Fruit fly (Drosophila melanogaster) whole organism, embryonic: ENCODE results near the gene CG34034.

Source experiments
- BEAF-32 ChIP-seq: fragments of 200-800 bp; sonication (Bioruptor generic); optimal IDR thresholded peaks from 3 replicates; lab custom pipeline; 2017; ENCODE audit warnings: missing biosample characterization, missing genetic modification characterization, mild to moderate bottlenecking, moderate library complexity, missing genetic modification reagents
- CG10979 ChIP-seq: fragments of 200-800 bp; sonication (Bioruptor generic); optimal IDR thresholded peaks from 2 replicates; lab custom pipeline; 2018; ENCODE audit warnings: missing biosample characterization, mild to moderate bottlenecking, missing genetic modification characterization, moderate library complexity
- CG11504 ChIP-seq: fragments of 200-800 bp; sonication (Bioruptor generic); optimal IDR thresholded peaks from 3 replicates; lab custom pipeline; 2019; ENCODE audit warnings: missing biosample characterization, mild to moderate bottlenecking, missing genetic modification characterization, moderate library complexity
- CG14667 ChIP-seq: fragments of 200-800 bp; sonication (Bioruptor generic); IDR thresholded peaks from 2 replicates; pipeline ENCODE4 v1.3.6; 2022; ENCODE audit warnings: missing biosample characterization, missing genetic modification characterization
- CG15073 ChIP-seq: fragments of 200-800 bp; sonication (Bioruptor generic); optimal IDR thresholded peaks from 2 replicates; lab custom pipeline; 2016; ENCODE audit warnings: missing biosample characterization, missing genetic modification characterization
- CG17328 ChIP-seq: fragments of 200-800 bp; sonication (Bioruptor generic); IDR thresholded peaks from 2 replicates; pipeline ENCODE4 v1.3.6; 2022; ENCODE audit warnings: missing biosample characterization, missing genetic modification characterization
- CG17361 ChIP-seq: fragments of 200-800 bp; sonication (Bioruptor generic); IDR thresholded peaks from 3 replicates; pipeline ENCODE4 v1.3.6; 2022; ENCODE audit warnings: missing biosample characterization, missing genetic modification characterization
- CG32772 ChIP-seq: fragments of 200-800 bp; sonication (Bioruptor generic); IDR thresholded peaks from 2 replicates; pipeline ENCODE4 v1.3.6; 2022; ENCODE audit warnings: missing biosample characterization, missing genetic modification characterization
- CG7839 ChIP-seq: fragments of 200-800 bp; sonication (Bioruptor generic); optimal IDR thresholded peaks from 3 replicates; lab custom pipeline; 2018; ENCODE audit warnings: missing biosample characterization, mild to moderate bottlenecking, missing genetic modification characterization, moderate library complexity
- CoRest ChIP-seq: fragments of 200-800 bp; sonication (Bioruptor generic); optimal IDR thresholded peaks from 3 replicates; lab custom pipeline; 2018; ENCODE audit warnings: missing biosample characterization, mild to moderate bottlenecking, missing genetic modification characterization, moderate library complexity
- Doc2 ChIP-seq: fragments of 200-800 bp; sonication (Bioruptor generic); IDR thresholded peaks from 2 replicates; pipeline ENCODE4 v1.3.6; 2022; ENCODE audit warnings: missing biosample characterization, missing genetic modification characterization
- Drgx ChIP-seq: fragments of 200-800 bp; sonication (Bioruptor generic); IDR thresholded peaks from 2 replicates; pipeline ENCODE4 v1.3.6; 2022; ENCODE audit warnings: missing biosample characterization, missing genetic modification characterization
- H2.0 ChIP-seq: fragments of 200-800 bp; sonication (Bioruptor generic); IDR thresholded peaks from 2 replicates; pipeline ENCODE4 v1.3.6; 2022; ENCODE audit warnings: missing biosample characterization, missing genetic modification characterization
- HLH3B ChIP-seq: fragments of 200-800 bp; sonication (Bioruptor generic); IDR thresholded peaks from 2 replicates; pipeline ENCODE4 v1.3.6; 2022; ENCODE audit warnings: missing biosample characterization, missing genetic modification characterization
- HmgZ ChIP-seq: fragments of 200-800 bp; sonication (Bioruptor generic); optimal IDR thresholded peaks from 2 replicates; lab custom pipeline; 2018; ENCODE audit warnings: missing biosample characterization, mild to moderate bottlenecking, missing genetic modification characterization
- Ptx1 ChIP-seq: fragments of 200-800 bp; sonication (Bioruptor generic); IDR thresholded peaks from 2 replicates; pipeline ENCODE4 v1.3.6; 2022; ENCODE audit warnings: missing biosample characterization, missing genetic modification characterization
- Ravus ChIP-seq: fragments of 200-800 bp; sonication (Bioruptor generic); IDR thresholded peaks from 2 replicates; pipeline ENCODE4 v1.3.6; 2022; ENCODE audit warnings: missing biosample characterization, missing genetic modification characterization
- Sin3A ChIP-seq: fragments of >200 bp; optimal IDR thresholded peaks from 2 replicates; lab custom pipeline; 2018
- Sox102F ChIP-seq: fragments of 200-800 bp; sonication (Bioruptor generic); optimal IDR thresholded peaks from 2 replicates; lab custom pipeline; 2018; ENCODE audit warnings: missing biosample characterization, mild to moderate bottlenecking, missing genetic modification characterization, moderate library complexity
- Sry-δ ChIP-seq: fragments of 200-800 bp; sonication (Bioruptor generic); optimal IDR thresholded peaks from 2 replicates; lab custom pipeline; 2016; ENCODE audit warnings: missing biosample characterization, missing genetic modification characterization
- Ssrp ChIP-seq: fragments of 200-800 bp; sonication (Bioruptor generic); optimal IDR thresholded peaks from 2 replicates; lab custom pipeline; 2018; ENCODE audit warnings: missing biosample characterization, mild to moderate bottlenecking, missing genetic modification characterization, moderate library complexity
- Xbp1 ChIP-seq: fragments of 200-800 bp; sonication (Bioruptor generic); optimal IDR thresholded peaks from 3 replicates; lab custom pipeline; 2016; ENCODE audit warnings: missing biosample characterization, mild to moderate bottlenecking, missing genetic modification characterization
- Xrp1 ChIP-seq: fragments of 200-800 bp; sonication (Bioruptor generic); IDR thresholded peaks from 2 replicates; pipeline ENCODE4 v1.3.6; 2022; ENCODE audit warnings: missing biosample characterization, missing genetic modification characterization
- ara ChIP-seq: fragments of 200-800 bp; sonication (Bioruptor generic); IDR thresholded peaks from 2 replicates; pipeline ENCODE4 v1.3.6; 2022; ENCODE audit warnings: missing biosample characterization, missing genetic modification characterization
- az2 ChIP-seq: fragments of 200-800 bp; sonication (Bioruptor generic); optimal IDR thresholded peaks from 3 replicates; lab custom pipeline; 2016; ENCODE audit warnings: missing biosample characterization, missing genetic modification characterization
- dmrt99B ChIP-seq: fragments of 200-800 bp; sonication (Bioruptor generic); optimal IDR thresholded peaks from 2 replicates; lab custom pipeline; 2018; ENCODE audit warnings: missing biosample characterization, mild to moderate bottlenecking, missing genetic modification characterization, moderate library complexity
- gem ChIP-seq: fragments of 200-800 bp; sonication (Bioruptor generic); optimal IDR thresholded peaks from 2 replicates; lab custom pipeline; 2019; ENCODE audit warnings: missing biosample characterization, mild to moderate bottlenecking, missing genetic modification characterization, moderate library complexity
- hkb ChIP-seq, 2 experiments: fragments of 200-800 bp in 1 of 2; fragments of >200 bp in 1 of 2; sonication (Bioruptor generic) in 1 of 2; IDR thresholded peaks in 1 of 2; optimal IDR thresholded peaks in 1 of 2; 2 replicates each; pipeline versions ENCODE4 v1.3.6 to Lab custom; 2017 to 2022; ENCODE audit warnings: missing biosample characterization in 1 of 2, missing genetic modification characterization in 1 of 2
- nmo ChIP-seq: fragments of 200-800 bp; sonication (Bioruptor generic); optimal IDR thresholded peaks from 2 replicates; lab custom pipeline; 2018; ENCODE audit warnings: missing biosample characterization, mild to moderate bottlenecking, missing genetic modification characterization, moderate library complexity
- pan ChIP-seq, 4 experiments: fragments of >200 bp in 3 of 4; fragments of 200-800 bp in 1 of 4; sonication (Bioruptor generic) in 1 of 4; optimal IDR thresholded peaks in 3 of 4; IDR thresholded peaks in 1 of 4; 2 replicates each; pipeline versions ENCODE4 v1.3.6 to Lab custom; 2017 to 2022; ENCODE audit warnings: missing biosample characterization in 2 of 4, missing genetic modification characterization in 2 of 4, mixed read lengths in 1 of 4
- phol ChIP-seq: fragments of 200-800 bp; sonication (Bioruptor generic); optimal IDR thresholded peaks from 3 replicates; lab custom pipeline; 2018; ENCODE audit warnings: missing biosample characterization, mild to moderate bottlenecking, missing genetic modification characterization, moderate library complexity
- prd ChIP-seq, 3 experiments: fragments of >200 bp in 2 of 3; fragments of 200-800 bp in 1 of 3; sonication (Bioruptor generic) in 1 of 3; optimal IDR thresholded peaks in 2 of 3; IDR thresholded peaks in 1 of 3; 2 replicates in 2 of 3; 3 replicates in 1 of 3; pipeline versions ENCODE4 v1.3.6 to Lab custom; 2017 to 2022; ENCODE audit warnings: missing biosample characterization in 1 of 3, missing genetic modification characterization in 1 of 3
- row ChIP-seq: fragments of 200-800 bp; sonication (Bioruptor generic); IDR thresholded peaks from 3 replicates; pipeline ENCODE4 v1.3.6; 2022; ENCODE audit warnings: missing biosample characterization, missing genetic modification characterization
- sens ChIP-seq: fragments of 200-800 bp; sonication (Bioruptor generic); peaks from one replicate; lab custom pipeline; 2016; ENCODE audit warnings: missing biosample characterization, missing genetic modification characterization
- tna ChIP-seq: fragments of 200-800 bp; sonication (Bioruptor generic); IDR thresholded peaks from 2 replicates; pipeline ENCODE4 v1.3.6; 2022; ENCODE audit warnings: missing biosample characterization, missing genetic modification characterization; ENCODE audit not compliant: partially characterized antibody
- unpg ChIP-seq: fragments of 200-800 bp; sonication (Bioruptor generic); optimal IDR thresholded peaks from 3 replicates; lab custom pipeline; 2018; ENCODE audit warnings: missing biosample characterization, mild to moderate bottlenecking, missing genetic modification characterization, moderate library complexity
- wor ChIP-seq: fragments of 200-800 bp; sonication (Bioruptor generic); IDR thresholded peaks from 2 replicates; pipeline ENCODE4 v1.3.6; 2022; ENCODE audit warnings: missing biosample characterization, missing genetic modification characterization

Gene CG34034

DNA sequence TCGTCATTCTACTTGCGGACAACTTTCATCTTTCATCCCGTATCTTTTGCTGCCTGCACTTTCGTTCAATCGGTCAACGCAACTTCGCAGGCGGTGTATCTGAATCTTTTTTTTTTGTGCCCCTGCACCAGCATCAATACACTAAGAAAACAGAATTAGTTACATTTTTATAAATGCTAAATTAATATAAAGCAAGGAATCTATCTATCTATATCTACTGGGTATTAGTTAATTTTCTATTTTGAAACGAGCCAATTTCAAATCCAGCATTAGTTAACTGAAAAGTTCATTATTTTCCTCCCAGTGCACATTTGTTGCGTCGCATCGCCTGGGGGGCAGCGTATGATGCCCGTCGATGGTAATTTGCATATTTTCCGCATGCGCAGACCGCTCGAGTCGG lies 6.0 kb downstream of the CG34034 start (continued):
- TF ChIP-seq gem (tag; lab: Kevin White, UChicago) (peak; percentile 30), Drgx (peak; percentile 85), hkb (optimal IDR thresholded peaks at IDR 0.05; lab: Kevin White, UChicago) (no peak), hkb (GFP tag; IDR thresholded peaks at IDR 0.05; lab: Robert Waterston, UW) (0 out of 2 replicates have a peak, but pooled peaks have one; percentile 16), ara (GFP tag; lab: Robert Waterston, UW) (peak; percentile 54; the same call in 1 of the 2 replicates), phol (tag; lab: Kevin White, UChicago) (peak; percentile 25), CG14667 (GFP tag; lab: Robert Waterston, UW) (0 out of 2 replicates have a peak, but pooled peaks have one; percentile 17), Xrp1 (GFP tag; lab: Robert Waterston, UW) (peak; percentile 49; the same call in 1 of the 2 replicates), unpg (GFP tag; lab: Kevin White, UChicago) (peak; percentile 2), CoRest (tag; lab: Kevin White, UChicago) (no peak), CG10979 (tag; lab: Kevin White, UChicago) (peak; percentile 44), Sin3A (no peak), CG17361 (GFP tag; lab: Robert Waterston, UW) (0 out of 3 replicates have a peak, but pooled peaks have one; percentile 12), az2 (peak; percentile 17), nmo (GFP tag; lab: Kevin White, UChicago) (peak; percentile 19), prd (optimal IDR thresholded peaks at IDR 0.05; lab: Kevin White, UChicago) (no peak), prd (GFP tag; IDR thresholded peaks at IDR 0.05; lab: Robert Waterston, UW) (peak; percentile 63; the same call in 2 of the 3 replicates), Xbp1 (GFP tag; lab: Kevin White, UChicago) (peak; percentile 10), dmrt99B (peak; percentile 24)

DNA sequence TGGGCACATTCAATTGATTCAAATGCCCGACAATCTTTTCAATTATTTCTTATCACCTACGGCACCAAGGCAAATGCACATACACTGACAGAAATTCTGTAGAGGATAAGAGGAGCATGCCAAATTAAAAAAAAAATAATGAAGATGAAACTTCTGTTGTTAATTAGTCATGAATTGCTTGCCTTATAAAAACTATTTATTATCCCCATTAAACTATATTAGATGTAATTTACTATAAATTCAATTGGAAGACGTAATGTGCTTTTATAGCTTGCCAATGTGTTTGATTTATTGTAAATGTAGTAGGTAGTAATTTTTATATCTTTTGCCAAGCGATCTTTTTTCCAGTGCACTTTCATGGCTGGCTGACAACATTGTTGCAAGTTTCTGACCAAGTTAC lies 7.2 kb downstream of the CG34034 start:
- TF ChIP-seq Drgx: peak; percentile 52
- no peak for TF ChIP-seq CG15073 (GFP tag; lab: Kevin White, UChicago)
- no peak for TF ChIP-seq HmgZ (tag; lab: Kevin White, UChicago)
- 0 out of 2 replicates have a peak, but pooled peaks have one; percentile 5 for TF ChIP-seq CG32772 (GFP tag; lab: Robert Waterston, UW)
- TF ChIP-seq tna (GFP tag; lab: Robert Waterston, UW): no peak
- TF ChIP-seq phol (tag; lab: Kevin White, UChicago): peak; percentile 17
- TF ChIP-seq Xrp1 (GFP tag; lab: Robert Waterston, UW): peak; percentile 43; the same call in 1 of the 2 replicates
- TF ChIP-seq CG10979 (tag; lab: Kevin White, UChicago): peak; percentile 2
- no peak for TF ChIP-seq Ssrp (tag; lab: Kevin White, UChicago)
- TF ChIP-seq sens: peak; percentile 25
- TF ChIP-seq CG7839 (tag; lab: Kevin White, UChicago): peak; percentile 5
- peak; percentile 20 for TF ChIP-seq gem (tag; lab: Kevin White, UChicago)
- TF ChIP-seq Doc2 (GFP tag; lab: Robert Waterston, UW): no peak
- TF ChIP-seq az2: no peak
- TF ChIP-seq Sry-δ (GFP tag; lab: Kevin White, UChicago): no peak
- 0 out of 2 replicates have a peak, but pooled peaks have one; percentile 15 for TF ChIP-seq wor
- 0 out of 3 replicates have a peak, but pooled peaks have one; percentile 28 for TF ChIP-seq row (GFP tag; lab: Robert Waterston, UW)
- peak; percentile 37 for TF ChIP-seq CG11504
- TF ChIP-seq Ptx1: peak; percentile 38; the same call in 1 of the 2 replicates
- no peak for TF ChIP-seq pan (optimal IDR thresholded peaks at IDR 0.05; lab: Kevin White, UChicago)
- peak in 1 of 2 experiments; percentile 46 for TF ChIP-seq pan (GFP tag; optimal IDR thresholded peaks at IDR 0.05 in 1 of 2, IDR thresholded peaks at IDR 0.05 in 1 of 2)
- TF ChIP-seq Ravus (GFP tag; lab: Robert Waterston, UW): no peak
- 0 out of 2 replicates have a peak, but pooled peaks have one; percentile 16 for TF ChIP-seq CG17328
- 0 out of 2 replicates have a peak, but pooled peaks have one; percentile 3 for TF ChIP-seq HLH3B (GFP tag; lab: Robert Waterston, UW)
- no peak for TF ChIP-seq hkb (optimal IDR thresholded peaks at IDR 0.05; lab: Kevin White, UChicago)
- peak; percentile 33; the same call in 1 of the 2 replicates for TF ChIP-seq hkb (GFP tag; IDR thresholded peaks at IDR 0.05; lab: Robert Waterston, UW)
- TF ChIP-seq prd (optimal IDR thresholded peaks at IDR 0.05; lab: Kevin White, UChicago): no peak
- TF ChIP-seq prd (GFP tag; IDR thresholded peaks at IDR 0.05; lab: Robert Waterston, UW): no peak; the same call in 1 of the 3 replicates
- TF ChIP-seq dmrt99B: peak; percentile 16
- TF ChIP-seq BEAF-32 (GFP tag; lab: Kevin White, UChicago): no peak
- TF ChIP-seq H2.0: no peak
- peak; percentile 27 for TF ChIP-seq Sox102F
- peak; percentile 5 for TF ChIP-seq nmo (GFP tag; lab: Kevin White, UChicago)
